Fruit fly (Drosophila melanogaster): ENCODE results near the gene CG34454.

Gene CG34454

dm6 chr3L:232267-232666, at the start of gene CG34454:
Gene CG34454 (minus strand): TSS chr3L:232350.
- TF ChIP-seq CTCF (optimal IDR thresholded peaks at IDR 0.05) (no peak), CG8478 (optimal IDR thresholded peaks at IDR 0.05) (no peak)

dm6 chr3L:276736-277487, 44.8 kb upstream of the CG34454 start, which contains the start of gene RhoGEF3:
Gene RhoGEF3 (plus strand): TSS chr3L:277437.
- TF ChIP-seq CG8478 (optimal IDR thresholded peaks at IDR 0.05) (no peak), CTCF (optimal IDR thresholded peaks at IDR 0.05) (no peak)

- TF ChIP-seq CG8478 (optimal IDR thresholded peaks at IDR 0.05) (no peak), CTCF (optimal IDR thresholded peaks at IDR 0.05) (no peak)
These were observed 42.7 kb upstream of the CG34454 start, which contains the start of gene ttm2 for dm6 chr3L:274855-275254. Gene ttm2 (plus strand): TSS chr3L:275155.

dm6 chr3L:273291-273690, 41.1 kb upstream of the CG34454 start, which contains the start of gene CG32845:
Gene CG32845 (minus strand): TSS chr3L:273391.
- TF ChIP-seq CTCF (optimal IDR thresholded peaks at IDR 0.05) (no peak), CG8478 (optimal IDR thresholded peaks at IDR 0.05) (no peak)

- no peak for TF ChIP-seq CG8478 (optimal IDR thresholded peaks at IDR 0.05)
- no peak for TF ChIP-seq CTCF (optimal IDR thresholded peaks at IDR 0.05)
These were observed 39.5 kb upstream of the CG34454 start for dm6 chr3L:271501-272249.

dm6 chr3L:270760-271500, 38.8 kb upstream of the CG34454 start, which contains the start of gene miple2:
Gene miple2 (plus strand): TSS chr3L:271200.
- TF ChIP-seq CTCF (optimal IDR thresholded peaks at IDR 0.05) (no peak), CG8478 (optimal IDR thresholded peaks at IDR 0.05) (no peak)

dm6 chr3L:267618-268017, 35.5 kb upstream of the CG34454 start:
- TF ChIP-seq CG8478 (optimal IDR thresholded peaks at IDR 0.05) (no peak), CTCF (optimal IDR thresholded peaks at IDR 0.05) (no peak)

- TF ChIP-seq CG8478 (optimal IDR thresholded peaks at IDR 0.05) (no peak), CTCF (optimal IDR thresholded peaks at IDR 0.05) (no peak)
These were observed 34.9 kb upstream of the CG34454 start, which contains the start of gene miple1 for dm6 chr3L:267083-267482. Gene miple1 (plus strand): TSS chr3L:267299.

- no peak for TF ChIP-seq CTCF (optimal IDR thresholded peaks at IDR 0.05)
These were observed 33.7 kb upstream of the CG34454 start, which contains the start of gene CG34263 for dm6 chr3L:265808-266207. Gene CG34263 (minus strand): TSS chr3L:265908.

- peak in 1 of 2 experiments; percentile 5 for TF ChIP-seq CTCF (optimal IDR thresholded peaks at IDR 0.05)
- no peak for TF ChIP-seq CG8478 (optimal IDR thresholded peaks at IDR 0.05)
These were observed 32.4 kb upstream of the CG34454 start, which contains the start of the genes Tudor-SN and mRpL17 for dm6 chr3L:264378-265151. Gene Tudor-SN (minus strand): TSS chr3L:264380. Gene mRpL17 (plus strand): TSS chr3L:264779.

dm6 chr3L:263500-264377, 31.6 kb upstream of the CG34454 start:
- no peak for TF ChIP-seq CTCF (optimal IDR thresholded peaks at IDR 0.05)
- TF ChIP-seq CG8478 (optimal IDR thresholded peaks at IDR 0.05) = no peak

- TF ChIP-seq CG8478 (optimal IDR thresholded peaks at IDR 0.05) (no peak), CTCF (optimal IDR thresholded peaks at IDR 0.05) (no peak)
These were observed 30.6 kb upstream of the CG34454 start for dm6 chr3L:262724-263177.
